Fruit fly (Drosophila melanogaster) whole organism, prepupa: ENCODE measurements around the gene simj.
A peak's percentile ranks its signal among the peaks of the same experiment; 100 is the strongest.

Experiments
- CG10631 ChIP-seq: fragments of 200-800 bp; sonication (Bioruptor generic); optimal IDR thresholded peaks from 2 replicates; lab custom pipeline; 2016; ENCODE audit warnings: missing biosample characterization, missing genetic modification characterization
- CG10669 ChIP-seq: fragments of 200-800 bp; sonication (Bioruptor generic); optimal IDR thresholded peaks from 3 replicates; lab custom pipeline; 2018; ENCODE audit warnings: missing biosample characterization, mild to moderate bottlenecking, missing genetic modification characterization, moderate library complexity
- CG11294 ChIP-seq: fragments of 200-800 bp; sonication (Bioruptor generic); IDR thresholded peaks from 2 replicates; pipeline ENCODE4 v1.3.6; 2022; ENCODE audit warnings: missing biosample characterization, missing genetic modification characterization
- CG11762 ChIP-seq: fragments of 200-800 bp; sonication (Bioruptor generic); optimal IDR thresholded peaks from 3 replicates; lab custom pipeline; 2016; ENCODE audit warnings: missing biosample characterization, missing genetic modification characterization; ENCODE audit not compliant: insufficient read depth
- CG11902 ChIP-seq: fragments of 200-800 bp; sonication (Bioruptor generic); optimal IDR thresholded peaks from 3 replicates; lab custom pipeline; 2016; ENCODE audit warnings: missing biosample characterization, missing genetic modification characterization
- CG15336 ChIP-seq: fragments of 200-800 bp; sonication (Bioruptor generic); IDR thresholded peaks from 2 replicates; pipeline ENCODE4 v1.3.6; 2022; ENCODE audit warnings: missing biosample characterization, missing genetic modification characterization
- CG16779 ChIP-seq: fragments of 200-800 bp; sonication (Bioruptor generic); optimal IDR thresholded peaks from 3 replicates; lab custom pipeline; 2017; ENCODE audit warnings: missing biosample characterization, mild to moderate bottlenecking, missing genetic modification characterization
- CG3032 ChIP-seq: fragments of 200-800 bp; optimal IDR thresholded peaks from 2 replicates; lab custom pipeline; 2019; ENCODE audit warnings: missing biosample characterization, mild to moderate bottlenecking, missing genetic modification characterization, moderate library complexity
- CG31627 ChIP-seq: fragments of 200-800 bp; sonication (Bioruptor generic); optimal IDR thresholded peaks from 3 replicates; lab custom pipeline; 2016; ENCODE audit warnings: missing biosample characterization, missing genetic modification characterization
- CG32006 ChIP-seq: fragments of 200-800 bp; sonication (Bioruptor generic); optimal IDR thresholded peaks from 3 replicates; lab custom pipeline; 2017; ENCODE audit warnings: missing biosample characterization, mild to moderate bottlenecking, missing genetic modification characterization
- CG4318 ChIP-seq: fragments of 200-800 bp; sonication (Bioruptor generic); optimal IDR thresholded peaks from 3 replicates; lab custom pipeline; 2017; ENCODE audit warnings: missing biosample characterization, mild to moderate bottlenecking, missing genetic modification characterization
- CG6163 ChIP-seq: fragments of 200-800 bp; sonication (Bioruptor generic); IDR thresholded peaks from 3 replicates; pipeline ENCODE4 v1.3.6; 2022; ENCODE audit warnings: missing biosample characterization, missing genetic modification characterization
- CG6276 ChIP-seq: fragments of 200-800 bp; sonication (Bioruptor generic); optimal IDR thresholded peaks from 2 replicates; lab custom pipeline; 2017; ENCODE audit warnings: missing biosample characterization, mild to moderate bottlenecking, missing genetic modification characterization
- CG6792 ChIP-seq: fragments of 200-800 bp; sonication (Bioruptor generic); optimal IDR thresholded peaks from 3 replicates; lab custom pipeline; 2016; ENCODE audit warnings: missing biosample characterization, missing genetic modification characterization
- CG6808 ChIP-seq: fragments of 200-800 bp; sonication (Bioruptor generic); optimal IDR thresholded peaks from 3 replicates; lab custom pipeline; 2017; ENCODE audit warnings: missing biosample characterization, missing genetic modification characterization, mild to moderate bottlenecking, moderate library complexity, missing genetic modification reagents
- CG6854 ChIP-seq: fragments of 200-800 bp; sonication (Bioruptor generic); optimal IDR thresholded peaks from 2 replicates; lab custom pipeline; 2017; ENCODE audit warnings: missing biosample characterization, mild to moderate bottlenecking, missing genetic modification characterization
- CG8319 ChIP-seq: fragments of 200-800 bp; sonication (Bioruptor generic); optimal IDR thresholded peaks from 3 replicates; lab custom pipeline; 2016; ENCODE audit warnings: missing biosample characterization, missing genetic modification characterization
- CG8632 ChIP-seq: fragments of 200-800 bp; sonication (Bioruptor generic); optimal IDR thresholded peaks from 3 replicates; lab custom pipeline; 2016; ENCODE audit warnings: missing biosample characterization, missing genetic modification characterization
- CG9139 ChIP-seq: fragments of 200-800 bp; sonication (Bioruptor generic); optimal IDR thresholded peaks from 3 replicates; lab custom pipeline; 2017; ENCODE audit warnings: missing biosample characterization, mild to moderate bottlenecking, missing genetic modification characterization
- Eip75B ChIP-seq: fragments of 200-800 bp; sonication (Bioruptor generic); optimal IDR thresholded peaks from 3 replicates; lab custom pipeline; 2016; ENCODE audit warnings: missing biosample characterization, missing genetic modification characterization
- Eip78C ChIP-seq: fragments of 200-800 bp; sonication (Bioruptor generic); peaks from one replicate; lab custom pipeline; 2016; ENCODE audit warnings: missing biosample characterization, missing genetic modification characterization
- Eip93F ChIP-seq: fragments of 200-800 bp; sonication (Bioruptor generic); optimal IDR thresholded peaks from 2 replicates; lab custom pipeline; 2016; ENCODE audit warnings: missing biosample characterization, mild to moderate bottlenecking, missing genetic modification characterization
- Ets21C ChIP-seq: fragments of 200-800 bp; sonication (Bioruptor generic); optimal IDR thresholded peaks from 3 replicates; lab custom pipeline; 2016; ENCODE audit warnings: missing biosample characterization, missing genetic modification characterization
- Ets96B ChIP-seq: fragments of 200-800 bp; optimal IDR thresholded peaks from 2 replicates; lab custom pipeline; 2019; ENCODE audit warnings: missing biosample characterization, mild to moderate bottlenecking, missing genetic modification characterization, moderate library complexity
- Gug ChIP-seq: fragments of 200-800 bp; sonication (Bioruptor generic); IDR thresholded peaks from 2 replicates; pipeline ENCODE4 v1.3.6; 2022; ENCODE audit warnings: missing biosample characterization, missing genetic modification characterization
- Hr4 ChIP-seq: fragments of 200-800 bp; sonication (Bioruptor generic); optimal IDR thresholded peaks from 3 replicates; lab custom pipeline; 2016; ENCODE audit warnings: missing biosample characterization, missing genetic modification characterization
- Lpt ChIP-seq: fragments of 200-800 bp; sonication (Bioruptor generic); optimal IDR thresholded peaks from 3 replicates; lab custom pipeline; 2016; ENCODE audit warnings: missing biosample characterization, missing genetic modification characterization
- OdsH ChIP-seq: fragments of 200-800 bp; sonication (Bioruptor generic); optimal IDR thresholded peaks from 3 replicates; lab custom pipeline; 2016; ENCODE audit warnings: missing biosample characterization, missing genetic modification characterization
- Smox ChIP-seq: fragments of 200-800 bp; sonication (Bioruptor generic); optimal IDR thresholded peaks from 3 replicates; lab custom pipeline; 2016; ENCODE audit warnings: missing biosample characterization, missing genetic modification characterization
- Sox14 ChIP-seq: fragments of 200-800 bp; sonication (Bioruptor generic); optimal IDR thresholded peaks from 3 replicates; lab custom pipeline; 2016; ENCODE audit warnings: missing biosample characterization, missing genetic modification characterization
- achi ChIP-seq: fragments of 200-800 bp; sonication (Bioruptor generic); optimal IDR thresholded peaks from 3 replicates; lab custom pipeline; 2016; ENCODE audit warnings: missing biosample characterization, missing genetic modification characterization
- cyc ChIP-seq: fragments of 200-800 bp; sonication (Bioruptor generic); optimal IDR thresholded peaks from 3 replicates; lab custom pipeline; 2016; ENCODE audit warnings: missing biosample characterization, missing genetic modification characterization
- dac ChIP-seq: fragments of 200-800 bp; sonication (Bioruptor generic); optimal IDR thresholded peaks from 2 replicates; lab custom pipeline; 2017; ENCODE audit warnings: missing biosample characterization, mild to moderate bottlenecking, missing genetic modification characterization
- dsx ChIP-seq: fragments of 200-800 bp; optimal IDR thresholded peaks from 3 replicates; lab custom pipeline; 2019; ENCODE audit warnings: missing biosample characterization, mild to moderate bottlenecking, missing genetic modification characterization, moderate library complexity; ENCODE audit not compliant: poor library complexity, severe bottlenecking
- eg ChIP-seq: fragments of 200-800 bp; sonication (Bioruptor generic); IDR thresholded peaks from 3 replicates; pipeline ENCODE4 v1.3.6; 2022; ENCODE audit warnings: missing biosample characterization, missing genetic modification characterization
- esn ChIP-seq: fragments of 200-800 bp; sonication (Bioruptor generic); optimal IDR thresholded peaks from 2 replicates; lab custom pipeline; 2016; ENCODE audit warnings: missing biosample characterization, mild to moderate bottlenecking, missing genetic modification characterization, moderate library complexity
- fd59A ChIP-seq: fragments of 200-800 bp; sonication (Bioruptor generic); optimal IDR thresholded peaks from 2 replicates; lab custom pipeline; 2017; ENCODE audit warnings: missing biosample characterization, mild to moderate bottlenecking, missing genetic modification characterization, missing genetic modification reagents
- fkh ChIP-seq: fragments of 200-800 bp; sonication (Bioruptor generic); optimal IDR thresholded peaks from 3 replicates; lab custom pipeline; 2017; ENCODE audit warnings: missing biosample characterization, mild to moderate bottlenecking, missing genetic modification characterization, moderate library complexity
- net ChIP-seq: fragments of 200-800 bp; sonication (Bioruptor generic); optimal IDR thresholded peaks from 3 replicates; lab custom pipeline; 2016; ENCODE audit warnings: missing biosample characterization, missing genetic modification characterization
- pdm3 ChIP-seq: fragments of 200-800 bp; sonication (Bioruptor generic); optimal IDR thresholded peaks from 3 replicates; lab custom pipeline; 2016; ENCODE audit warnings: missing biosample characterization, missing genetic modification characterization
- salr ChIP-seq, 2 experiments: fragments of 200-800 bp; sonication (Bioruptor generic); optimal IDR thresholded peaks; 3 replicates each; lab custom pipeline; 2016 to 2018; ENCODE audit warnings: missing biosample characterization in 2 of 2, missing genetic modification characterization in 2 of 2, mild to moderate bottlenecking in 1 of 2
- svp ChIP-seq: fragments of 200-800 bp; sonication (Bioruptor generic); peaks from one replicate; lab custom pipeline; 2016; ENCODE audit warnings: missing biosample characterization, missing genetic modification characterization
- topi ChIP-seq: fragments of 200-800 bp; sonication (Bioruptor generic); optimal IDR thresholded peaks from 3 replicates; lab custom pipeline; 2016; ENCODE audit warnings: missing biosample characterization, missing genetic modification characterization

Gene simj

DNA sequence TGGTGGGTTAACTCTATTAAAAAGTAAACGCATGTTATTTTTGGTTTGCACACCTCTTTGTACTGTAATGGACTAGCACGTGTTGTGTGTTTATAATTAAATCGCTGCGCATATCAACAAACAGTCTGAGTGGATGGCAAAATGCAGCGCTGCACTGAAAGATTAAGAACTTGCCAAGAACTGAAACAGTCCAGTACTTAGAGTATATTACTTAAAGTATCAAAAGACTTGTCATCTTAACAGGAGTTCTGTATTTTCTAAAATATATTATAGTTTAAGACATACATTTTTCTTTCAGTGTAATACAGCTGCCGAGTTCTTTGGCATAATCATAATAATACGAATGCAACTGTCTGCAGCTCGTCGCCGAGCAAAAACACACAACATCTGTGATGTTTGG lies 16.1 kb upstream of the simj start (continued):
- TF ChIP-seq dsx (GFP tag; lab: Kevin White, UChicago) (peak; percentile 48), CG11902 (GFP tag; lab: Kevin White, UChicago) (no peak), CG31627 (GFP tag; lab: Kevin White, UChicago) (peak; percentile 6)
- TF ChIP-seq, all 60 proteins: peak for 32

DNA sequence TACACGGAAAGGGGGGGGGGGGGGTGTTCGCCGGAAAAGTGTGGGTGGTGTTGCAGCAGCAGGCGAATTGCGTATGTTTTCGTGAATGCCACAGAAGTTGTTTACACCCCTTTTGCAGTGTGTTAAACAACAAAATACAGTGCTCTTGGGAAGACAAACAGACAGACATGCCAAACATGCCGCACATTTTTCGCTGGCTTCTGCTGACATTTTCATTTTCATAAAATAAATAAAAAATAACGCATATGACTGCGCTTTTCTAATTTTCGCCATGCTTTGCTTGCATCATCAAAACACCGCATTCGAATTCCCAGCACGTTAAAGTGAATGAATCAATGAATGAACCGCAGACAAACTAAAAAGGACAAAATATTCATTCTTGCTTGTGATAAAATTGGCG lies 13.3 kb upstream of the simj start:
- TF ChIP-seq CG8319 (no peak), CG11294 (GFP tag; lab: Robert Waterston, UW) (no peak), CG6163 (no peak), CG15336 (GFP tag; lab: Robert Waterston, UW) (no peak), fd59A (GFP tag; lab: Kevin White, UChicago) (no peak), esn (GFP tag; lab: Kevin White, UChicago) (no peak), Eip93F (no peak), CG6792 (no peak), CG10669 (GFP tag; lab: Kevin White, UChicago) (no peak), CG6808 (GFP tag; lab: Kevin White, UChicago) (no peak), dac (GFP tag; lab: Kevin White, UChicago) (no peak), Lpt (no peak), CG16779 (tag; lab: Kevin White, UChicago) (no peak), CG6276 (GFP tag; lab: Kevin White, UChicago) (no peak)
- TF ChIP-seq, all 60 proteins: peak for 0

DNA sequence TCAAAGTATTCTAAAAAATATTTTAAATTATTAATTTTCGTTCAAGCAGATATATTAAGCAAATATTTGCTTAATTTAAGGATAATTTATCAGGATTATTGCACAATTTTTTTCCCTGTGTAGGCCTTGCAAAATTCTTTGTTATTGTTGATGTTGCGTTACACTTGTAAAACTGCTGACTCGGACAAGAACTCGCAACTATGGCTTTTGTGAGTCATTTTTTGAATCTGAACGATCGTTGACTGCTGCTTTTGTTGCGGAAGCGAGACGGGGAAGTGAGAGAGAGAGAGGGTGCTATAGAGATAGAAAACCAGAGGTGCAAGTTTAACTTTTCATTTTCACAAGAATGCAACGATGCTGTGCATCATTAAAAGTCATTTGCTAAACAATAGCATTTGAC lies 12.1 kb upstream of the simj start:
- TF ChIP-seq Sox14 (GFP tag; lab: Kevin White, UChicago), result peak; percentile 64
- TF ChIP-seq CG10669 (GFP tag; lab: Kevin White, UChicago), result peak; percentile 2
- peak; percentile 27; the same call in 2 of the 3 replicates for TF ChIP-seq CG6163
- 0 out of 3 replicates have a peak, but pooled peaks have one; percentile 6 for TF ChIP-seq eg (GFP tag; lab: Robert Waterston, UW)
- TF ChIP-seq Ets96B, result no peak

DNA sequence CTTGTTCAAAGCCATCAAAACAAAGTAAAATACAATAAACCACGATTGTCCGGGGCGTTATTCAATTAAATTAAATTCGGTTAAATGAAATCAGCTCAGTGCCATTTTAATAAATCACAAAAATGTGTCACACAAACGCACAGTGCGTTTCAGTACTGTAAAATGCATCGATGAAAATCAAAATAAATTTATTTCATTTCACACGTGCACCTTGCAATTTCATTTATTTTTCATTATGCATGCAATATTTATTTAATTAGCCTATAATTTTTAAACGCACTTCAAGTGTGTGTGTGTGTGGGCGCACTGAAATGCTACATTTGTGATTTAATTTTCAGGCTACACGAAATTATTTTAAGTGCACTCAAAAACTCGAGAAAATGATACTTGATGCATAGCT lies 10.1 kb upstream of the simj start:
- TF ChIP-seq net (GFP tag; lab: Kevin White, UChicago) (no peak), Ets21C (no peak), achi (GFP tag; lab: Kevin White, UChicago) (no peak), topi (GFP tag; lab: Kevin White, UChicago) (no peak), CG32006 (peak; percentile 9), CG31627 (GFP tag; lab: Kevin White, UChicago) (peak; percentile 8), CG11762 (GFP tag; lab: Kevin White, UChicago) (no peak), CG6808 (GFP tag; lab: Kevin White, UChicago) (no peak), Eip78C (GFP tag; lab: Kevin White, UChicago) (peak; percentile 29), CG8319 (no peak), CG9139 (GFP tag; lab: Kevin White, UChicago) (no peak), Smox (GFP tag; lab: Kevin White, UChicago) (no peak), pdm3 (no peak), CG10631 (GFP tag; lab: Kevin White, UChicago) (no peak), CG6854 (GFP tag; lab: Kevin White, UChicago) (no peak), OdsH (no peak), eg (GFP tag; lab: Robert Waterston, UW) (no peak), CG11902 (GFP tag; lab: Kevin White, UChicago) (no peak), CG6163 (0 out of 3 replicates have a peak, but pooled peaks have one; percentile 10), CG6792 (no peak), Gug (GFP tag; lab: Robert Waterston, UW) (no peak), cyc (GFP tag; lab: Kevin White, UChicago) (no peak), CG6276 (GFP tag; lab: Kevin White, UChicago) (no peak), CG16779 (tag; lab: Kevin White, UChicago) (no peak), CG4318 (GFP tag; lab: Kevin White, UChicago) (no peak), svp (GFP tag; lab: Kevin White, UChicago) (peak; percentile 38), Lpt (no peak), salr (GFP tag; optimal IDR thresholded peaks at IDR 0.05; lab: Kevin White, UChicago) (no peak), Eip75B (GFP tag; lab: Kevin White, UChicago) (no peak), CG11294 (GFP tag; lab: Robert Waterston, UW) (no peak), CG3032 (tag; lab: Kevin White, UChicago) (no peak), Hr4 (GFP tag; lab: Kevin White, UChicago) (no peak), CG8632 (no peak), fd59A (GFP tag; lab: Kevin White, UChicago) (no peak), fkh (GFP tag; lab: Kevin White, UChicago) (no peak)
